Worm (Caenorhabditis elegans): ENCODE data around the gene clec-162.

clec-162 gene

DNA sequence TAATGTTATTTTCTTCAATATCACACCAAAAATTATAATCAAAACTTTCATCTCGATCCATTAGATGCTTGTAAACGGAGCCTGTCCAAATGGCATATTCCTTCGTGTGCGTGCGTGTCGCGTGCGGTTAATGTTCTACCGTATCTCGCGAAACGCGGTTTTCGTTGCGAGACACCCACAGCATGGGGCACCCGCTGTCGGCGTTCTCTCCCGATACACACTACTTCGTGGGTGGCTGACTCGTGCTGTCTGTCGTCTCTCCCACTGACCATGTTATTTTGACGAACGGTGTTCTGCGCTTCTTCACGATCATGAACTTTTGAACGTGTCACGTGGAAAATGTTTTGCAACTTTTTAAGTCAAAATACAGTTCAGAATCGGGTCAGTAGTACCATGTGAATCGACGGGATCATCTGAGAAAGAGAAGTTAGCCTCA is 40.5 kb upstream of the clec-162 start (continued):
- TF ChIP-seq ets-4 (tag; optimal IDR thresholded peaks at IDR 0.05) (peak; percentile 62), C38D4.7 (GFP tag; optimal IDR thresholded peaks at IDR 0.05) (peak; percentile 66), K09A11.1 (tag; optimal IDR thresholded peaks at IDR 0.05; ENCODE audit: insufficient read depth) (peak; percentile 36), fax-1 (tag; optimal IDR thresholded peaks at IDR 0.05) (peak; percentile 43), pqm-1 (tag; optimal IDR thresholded peaks at IDR 0.05) (peak; percentile 57), elt-2 (tag; optimal IDR thresholded peaks at IDR 0.05) (peak; percentile 78), sdc-2 (tag; optimal IDR thresholded peaks at IDR 0.05) (peak; percentile 45), pag-3 (tag; optimal IDR thresholded peaks at IDR 0.05; ENCODE audit: borderline replicate concordance) (no peak), T23F11.4 (GFP tag; optimal IDR thresholded peaks at IDR 0.05) (peak; percentile 74), ceh-30 (tag; optimal IDR thresholded peaks at IDR 0.05) (peak; percentile 82), ceh-45 (GFP tag; IDR thresholded peaks at IDR 0.05) (peak; percentile 55), lin-11 (tag; optimal IDR thresholded peaks at IDR 0.05) (peak; percentile 31), madf-2 (tag; optimal IDR thresholded peaks at IDR 0.05) (peak; percentile 76), lim-6 (tag; optimal IDR thresholded peaks at IDR 0.05) (no peak), nhr-232 (tag; optimal IDR thresholded peaks at IDR 0.05) (no peak), ztf-16 (tag; optimal IDR thresholded peaks at IDR 0.05) (peak; percentile 81), ceh-31 (tag; optimal IDR thresholded peaks at IDR 0.05) (peak; percentile 88), ceh-18 (tag; optimal IDR thresholded peaks at IDR 0.05) (peak; percentile 93), ceh-9 (tag; optimal IDR thresholded peaks at IDR 0.05) (no peak), pat-9 (tag; optimal IDR thresholded peaks at IDR 0.05) (peak; percentile 77), zip-5 (tag; optimal IDR thresholded peaks at IDR 0.05) (peak; percentile 9), tbx-7 (tag; optimal IDR thresholded peaks at IDR 0.05) (peak; percentile 59), che-1 (tag; optimal IDR thresholded peaks at IDR 0.05) (peak; percentile 56), unc-55 (GFP tag; optimal IDR thresholded peaks at IDR 0.05) (peak; percentile 70), hlh-30 (tag; optimal IDR thresholded peaks at IDR 0.05; ENCODE audit: insufficient read depth) (peak; percentile 96), ceh-2 (tag; optimal IDR thresholded peaks at IDR 0.05) (peak; percentile 51), ceh-19 (GFP tag; optimal IDR thresholded peaks at IDR 0.05) (peak; percentile 76), ceh-24 (tag; optimal IDR thresholded peaks at IDR 0.05) (no peak), ceh-34 (tag; optimal IDR thresholded peaks at IDR 0.05) (peak; percentile 93), dmd-4 (tag; optimal IDR thresholded peaks at IDR 0.05; ENCODE audit: borderline replicate concordance) (peak; percentile 79), hlh-8 (tag; optimal IDR thresholded peaks at IDR 0.05) (peak; percentile 50), pha-4 (tag; optimal IDR thresholded peaks at IDR 0.05) (no peak), sox-4 (tag; optimal IDR thresholded peaks at IDR 0.05) (peak; percentile 72), K02D7.2 (tag; optimal IDR thresholded peaks at IDR 0.05) (peak; percentile 29)

DNA sequence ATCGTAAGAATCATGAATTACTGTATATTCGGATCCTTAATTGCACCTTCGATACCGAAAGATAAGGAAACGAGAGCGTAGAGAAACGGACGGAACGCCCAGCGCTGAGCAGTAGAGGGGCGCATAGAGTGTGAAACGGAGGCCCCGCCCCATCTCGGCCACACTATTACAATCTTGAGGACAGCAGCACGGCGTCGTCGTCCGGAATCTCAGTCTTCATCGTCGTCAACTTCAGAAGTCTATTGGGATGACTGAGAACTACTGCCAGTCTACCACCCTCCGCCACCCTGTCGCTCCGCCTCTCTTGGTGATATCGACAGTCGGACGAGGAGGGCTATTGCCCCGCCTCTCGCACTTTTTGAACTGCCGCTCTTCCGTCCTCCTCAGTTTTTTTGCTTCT is 39.7 kb upstream of the clec-162 start:
- no peak for TF ChIP-seq ceh-2 (tag; optimal IDR thresholded peaks at IDR 0.05)
- TF ChIP-seq ceh-48 (tag; optimal IDR thresholded peaks at IDR 0.05) = no peak
- no peak for TF ChIP-seq F13H6.1 (tag; optimal IDR thresholded peaks at IDR 0.05)
- no peak for TF ChIP-seq rnt-1 (tag; optimal IDR thresholded peaks at IDR 0.05)
- TF ChIP-seq fkh-6 (tag; optimal IDR thresholded peaks at IDR 0.05) = no peak
- TF ChIP-seq ceh-19 (GFP tag; optimal IDR thresholded peaks at IDR 0.05) = no peak
- TF ChIP-seq ceh-45 (GFP tag; IDR thresholded peaks at IDR 0.05) = no peak
- TF ChIP-seq fax-1 (tag; optimal IDR thresholded peaks at IDR 0.05) = no peak
- no peak for TF ChIP-seq ceh-9 (tag; optimal IDR thresholded peaks at IDR 0.05)
- no peak for TF ChIP-seq C38D4.7 (GFP tag; optimal IDR thresholded peaks at IDR 0.05)
- TF ChIP-seq ttx-3 (tag; optimal IDR thresholded peaks at IDR 0.05) = no peak
- TF ChIP-seq odd-2 (tag; optimal IDR thresholded peaks at IDR 0.05) = no peak
- no peak for TF ChIP-seq dmd-4 (tag; optimal IDR thresholded peaks at IDR 0.05; ENCODE audit: borderline replicate concordance)
- no peak for TF ChIP-seq unc-86 (tag; optimal IDR thresholded peaks at IDR 0.05)

Data from whole organism, late embryonic.